Fruit fly (Drosophila melanogaster) whole organism, embryonic: ENCODE data around the gene Spn85F.

Experiments used
- ATbp ChIP-seq: fragments of 200-800 bp; sonication (Bioruptor generic); optimal IDR thresholded peaks from 2 replicates; lab custom pipeline; 2017; ENCODE audit warnings: missing biosample characterization, mild to moderate bottlenecking, missing genetic modification characterization, missing genetic modification reagents
- Ada2b ChIP-seq: fragments of 200-800 bp; sonication (Bioruptor generic); IDR thresholded peaks from 2 replicates; pipeline ENCODE4 v1.3.6; 2022; ENCODE audit warnings: missing biosample characterization, missing genetic modification characterization
- BEAF-32 ChIP-seq: fragments of 200-800 bp; sonication (Bioruptor generic); optimal IDR thresholded peaks from 3 replicates; lab custom pipeline; 2017; ENCODE audit warnings: missing biosample characterization, missing genetic modification characterization, mild to moderate bottlenecking, moderate library complexity, missing genetic modification reagents
- Blimp-1 ChIP-seq: fragments of 200-800 bp; sonication (Bioruptor generic); optimal IDR thresholded peaks from 3 replicates; lab custom pipeline; 2018; ENCODE audit warnings: missing biosample characterization, missing genetic modification characterization, mild to moderate bottlenecking, moderate library complexity, missing genetic modification reagents
- BtbVII ChIP-seq: fragments of 200-800 bp; sonication (Bioruptor generic); optimal IDR thresholded peaks from 3 replicates; lab custom pipeline; 2017; ENCODE audit warnings: missing biosample characterization, mild to moderate bottlenecking, missing genetic modification characterization
- CG11695 ChIP-seq: fragments of 200-800 bp; sonication (Bioruptor generic); IDR thresholded peaks from 3 replicates; pipeline ENCODE4 v1.3.6; 2022; ENCODE audit warnings: missing biosample characterization, missing genetic modification characterization
- CG12104 ChIP-seq: fragments of 200-800 bp; sonication (Bioruptor generic); optimal IDR thresholded peaks from 3 replicates; lab custom pipeline; 2016; ENCODE audit warnings: missing biosample characterization, missing genetic modification characterization
- CG14050 ChIP-seq: fragments of 200-800 bp; sonication (Bioruptor generic); IDR thresholded peaks from 3 replicates; pipeline ENCODE4 v1.3.6; 2022; ENCODE audit warnings: missing biosample characterization, missing genetic modification characterization
- CG18262 ChIP-seq: fragments of 200-800 bp; optimal IDR thresholded peaks from 3 replicates; lab custom pipeline; 2019; ENCODE audit warnings: missing biosample characterization, mild to moderate bottlenecking, missing genetic modification characterization, moderate library complexity
- CG18619 ChIP-seq: fragments of 200-800 bp; sonication (Bioruptor generic); optimal IDR thresholded peaks from 3 replicates; lab custom pipeline; 2017; ENCODE audit warnings: missing biosample characterization, mild to moderate bottlenecking, missing genetic modification characterization
- CG2116 ChIP-seq: fragments of 200-800 bp; sonication (Bioruptor generic); optimal IDR thresholded peaks from 3 replicates; lab custom pipeline; 2018; ENCODE audit warnings: missing biosample characterization, mild to moderate bottlenecking, missing genetic modification characterization
- CG30020 ChIP-seq: fragments of 200-800 bp; optimal IDR thresholded peaks from 2 replicates; lab custom pipeline; 2019; ENCODE audit warnings: missing biosample characterization, mild to moderate bottlenecking, missing genetic modification characterization, moderate library complexity
- CG3163 ChIP-seq: fragments of 200-800 bp; sonication (Bioruptor generic); optimal IDR thresholded peaks from 3 replicates; lab custom pipeline; 2016; ENCODE audit warnings: missing biosample characterization, missing genetic modification characterization
- CG42726 ChIP-seq: fragments of 200-800 bp; sonication (Bioruptor generic); IDR thresholded peaks from 2 replicates; pipeline ENCODE4 v1.3.6; 2022; ENCODE audit warnings: missing biosample characterization, missing genetic modification characterization; ENCODE audit not compliant: partially characterized antibody
- CG5180 ChIP-seq: fragments of 200-800 bp; sonication (Bioruptor generic); optimal IDR thresholded peaks from 3 replicates; lab custom pipeline; 2017; ENCODE audit warnings: missing biosample characterization, missing genetic modification characterization, mild to moderate bottlenecking, moderate library complexity, missing genetic modification reagents
- CG8944 ChIP-seq: fragments of 200-800 bp; sonication (Bioruptor generic); optimal IDR thresholded peaks from 3 replicates; lab custom pipeline; 2016; ENCODE audit warnings: missing biosample characterization, missing genetic modification characterization
- CG9727 ChIP-seq: fragments of 200-800 bp; sonication (Bioruptor generic); optimal IDR thresholded peaks from 3 replicates; lab custom pipeline; 2017; ENCODE audit warnings: missing biosample characterization, mild to moderate bottlenecking, missing genetic modification characterization
- D ChIP-seq, 2 experiments: fragments of 200-800 bp in 1 of 2; fragments of >200 bp in 1 of 2; sonication (Bioruptor generic) in 1 of 2; optimal IDR thresholded peaks; 2 replicates in 1 of 2; 3 replicates in 1 of 2; lab custom pipeline; 2017; ENCODE audit warnings: mild to moderate bottlenecking in 1 of 2, missing biosample characterization in 1 of 2, missing genetic modification characterization in 1 of 2, missing genetic modification reagents in 1 of 2
- Dip3 ChIP-seq: fragments of 200-800 bp; sonication (Bioruptor generic); optimal IDR thresholded peaks from 3 replicates; lab custom pipeline; 2016; ENCODE audit warnings: missing biosample characterization, missing genetic modification characterization
- Dll ChIP-seq: fragments of 200-800 bp; sonication (Bioruptor generic); IDR thresholded peaks from 4 replicates; pipeline ENCODE4 v1.3.6; 2022; ENCODE audit warnings: missing biosample characterization, missing genetic modification characterization; ENCODE audit not compliant: partially characterized antibody
- E2f1 ChIP-seq: fragments of 200-800 bp; sonication (Bioruptor generic); IDR thresholded peaks from 2 replicates; pipeline ENCODE4 v1.3.6; 2022; ENCODE audit warnings: missing biosample characterization, missing genetic modification characterization
- Fer2 ChIP-seq: fragments of 200-800 bp; sonication (Bioruptor generic); optimal IDR thresholded peaks from 2 replicates; lab custom pipeline; 2018; ENCODE audit warnings: missing biosample characterization, mild to moderate bottlenecking, missing genetic modification characterization, moderate library complexity
- Gsc ChIP-seq: fragments of 200-800 bp; sonication (Bioruptor generic); IDR thresholded peaks from 2 replicates; pipeline ENCODE4 v1.3.6; 2022; ENCODE audit warnings: missing biosample characterization, missing genetic modification characterization
- Hand ChIP-seq: fragments of 200-800 bp; sonication (Bioruptor generic); optimal IDR thresholded peaks from 2 replicates; lab custom pipeline; 2017; ENCODE audit warnings: mild to moderate bottlenecking, missing biosample characterization, missing genetic modification reagents, missing genetic modification characterization
- Jarid2 ChIP-seq: fragments of 200-800 bp; sonication (Bioruptor generic); optimal IDR thresholded peaks from 3 replicates; lab custom pipeline; 2017; ENCODE audit warnings: mild to moderate bottlenecking, missing biosample characterization, missing genetic modification reagents, missing genetic modification characterization
- NfI ChIP-seq: fragments of 200-800 bp; sonication (Bioruptor generic); optimal IDR thresholded peaks from 3 replicates; lab custom pipeline; 2018; ENCODE audit warnings: missing biosample characterization, mild to moderate bottlenecking, missing genetic modification characterization, moderate library complexity
- Sin3A ChIP-seq: fragments of >200 bp; optimal IDR thresholded peaks from 2 replicates; lab custom pipeline; 2018
- Spps ChIP-seq: fragments of 200-800 bp; sonication (Bioruptor generic); optimal IDR thresholded peaks from 2 replicates; lab custom pipeline; 2018; ENCODE audit warnings: missing biosample characterization, mild to moderate bottlenecking, missing genetic modification characterization
- TFAM ChIP-seq: fragments of 200-800 bp; sonication (Bioruptor generic); optimal IDR thresholded peaks from 2 replicates; lab custom pipeline; 2017; ENCODE audit warnings: missing biosample characterization, missing genetic modification characterization, inconsistent platforms
- Taf1 ChIP-seq: fragments of 200-800 bp; sonication (Bioruptor generic); IDR thresholded peaks from 2 replicates; pipeline ENCODE4 v1.3.6; 2022; ENCODE audit warnings: missing biosample characterization, missing genetic modification characterization
- ewg ChIP-seq: fragments of 200-800 bp; sonication (Bioruptor generic); optimal IDR thresholded peaks from 3 replicates; lab custom pipeline; 2017; ENCODE audit warnings: mild to moderate bottlenecking, missing biosample characterization, missing genetic modification reagents, missing genetic modification characterization
- fd64A ChIP-seq: fragments of 200-800 bp; sonication (Bioruptor generic); optimal IDR thresholded peaks from 3 replicates; lab custom pipeline; 2018; ENCODE audit warnings: missing biosample characterization, mild to moderate bottlenecking, missing genetic modification characterization
- ftz-f1 ChIP-seq: fragments of 200-800 bp; sonication (Bioruptor generic); optimal IDR thresholded peaks from 2 replicates; lab custom pipeline; 2016; ENCODE audit warnings: missing biosample characterization, missing genetic modification characterization
- insv ChIP-seq, 2 experiments: fragments of 200-800 bp; sonication (Bioruptor generic); optimal IDR thresholded peaks; 3 replicates each; lab custom pipeline; 2016 to 2018; ENCODE audit warnings: missing biosample characterization in 2 of 2, missing genetic modification characterization in 2 of 2
- kay ChIP-seq: fragments of 200-800 bp; sonication (Bioruptor generic); optimal IDR thresholded peaks from 2 replicates; lab custom pipeline; 2016; ENCODE audit warnings: missing biosample characterization, missing genetic modification characterization
- nau ChIP-seq: fragments of 200-800 bp; sonication (Bioruptor generic); optimal IDR thresholded peaks from 3 replicates; lab custom pipeline; 2017; ENCODE audit warnings: missing biosample characterization, mild to moderate bottlenecking, missing genetic modification characterization, missing genetic modification reagents
- onecut ChIP-seq: fragments of 200-800 bp; sonication (Bioruptor generic); IDR thresholded peaks from 2 replicates; pipeline ENCODE4 v1.3.6; 2022; ENCODE audit warnings: missing biosample characterization, missing genetic modification characterization
- p53 ChIP-seq: fragments of 200-800 bp; sonication (Bioruptor generic); optimal IDR thresholded peaks from 2 replicates; lab custom pipeline; 2016; ENCODE audit warnings: missing biosample characterization, missing genetic modification characterization
- pnt ChIP-seq: fragments of 200-800 bp; sonication (Bioruptor generic); optimal IDR thresholded peaks from 3 replicates; lab custom pipeline; 2016; ENCODE audit warnings: missing biosample characterization, missing genetic modification characterization
- pum ChIP-seq: fragments of 200-800 bp; sonication (Bioruptor generic); optimal IDR thresholded peaks from 2 replicates; lab custom pipeline; 2016; ENCODE audit warnings: missing biosample characterization, missing genetic modification characterization
- repo ChIP-seq: fragments of 200-800 bp; sonication (Bioruptor generic); optimal IDR thresholded peaks from 2 replicates; lab custom pipeline; 2016; ENCODE audit warnings: missing biosample characterization, missing genetic modification characterization
- row ChIP-seq: fragments of 200-800 bp; sonication (Bioruptor generic); IDR thresholded peaks from 3 replicates; pipeline ENCODE4 v1.3.6; 2022; ENCODE audit warnings: missing biosample characterization, missing genetic modification characterization
- sima ChIP-seq: fragments of 200-800 bp; sonication (Bioruptor generic); optimal IDR thresholded peaks from 2 replicates; lab custom pipeline; 2016; ENCODE audit warnings: missing biosample characterization, missing genetic modification characterization
- sug ChIP-seq: fragments of 200-800 bp; optimal IDR thresholded peaks from 2 replicates; lab custom pipeline; 2019; ENCODE audit warnings: missing biosample characterization, mild to moderate bottlenecking, missing genetic modification characterization, moderate library complexity
- tap ChIP-seq: fragments of 200-800 bp; optimal IDR thresholded peaks from 3 replicates; lab custom pipeline; 2019; ENCODE audit warnings: missing biosample characterization, mild to moderate bottlenecking, missing genetic modification characterization, moderate library complexity
- tll ChIP-seq, 2 experiments: fragments of 200-800 bp in 1 of 2; fragments of >200 bp in 1 of 2; sonication (Bioruptor generic) in 1 of 2; optimal IDR thresholded peaks; 2 replicates each; lab custom pipeline; 2017 to 2019; ENCODE audit warnings: missing biosample characterization in 2 of 2, missing genetic modification characterization in 2 of 2, mild to moderate bottlenecking in 1 of 2, moderate library complexity in 1 of 2
- tx ChIP-seq: fragments of 200-800 bp; sonication (Bioruptor generic); optimal IDR thresholded peaks from 2 replicates; lab custom pipeline; 2016; ENCODE audit warnings: missing biosample characterization, missing genetic modification characterization
- wek ChIP-seq: fragments of 200-800 bp; sonication (Bioruptor generic); optimal IDR thresholded peaks from 3 replicates; lab custom pipeline; 2018; ENCODE audit warnings: missing biosample characterization, mild to moderate bottlenecking, missing genetic modification characterization, moderate library complexity
- zfh1 ChIP-seq: fragments of 200-800 bp; sonication (Bioruptor generic); IDR thresholded peaks from 3 replicates; pipeline ENCODE4 v1.3.6; 2022; ENCODE audit warnings: missing biosample characterization, missing genetic modification characterization

Gene Spn85F

dm6 chr3R:10048035-10048774 is 51.2 kb downstream of the Spn85F start (continued):
- TF ChIP-seq wek (no peak), TFAM (GFP tag; lab: Kevin White, UChicago) (no peak), ftz-f1 (GFP tag; lab: Kevin White, UChicago) (no peak), Dip3 (GFP tag; lab: Kevin White, UChicago) (no peak), sug (no peak), CG8944 (GFP tag; lab: Kevin White, UChicago) (no peak), CG2116 (no peak), CG18619 (GFP tag; lab: Kevin White, UChicago) (peak; percentile 51), CG5180 (GFP tag; lab: Kevin White, UChicago) (peak; percentile 22), CG14050 (GFP tag; lab: Robert Waterston, UW) (no peak), BEAF-32 (GFP tag; lab: Kevin White, UChicago) (no peak), CG30020 (no peak), CG18262 (tag; lab: Kevin White, UChicago) (peak; percentile 63), CG11695 (no peak), Gsc (GFP tag; lab: Robert Waterston, UW) (no peak), Dll (GFP tag; lab: Robert Waterston, UW) (no peak), Blimp-1 (peak; percentile 56), tx (GFP tag; lab: Kevin White, UChicago) (no peak), Fer2 (tag; lab: Kevin White, UChicago) (no peak), ATbp (GFP tag; lab: Kevin White, UChicago) (peak; percentile 50), BtbVII (GFP tag; lab: Kevin White, UChicago) (peak; percentile 19), pum (GFP tag; lab: Kevin White, UChicago) (no peak), tap (peak; percentile 2), onecut (GFP tag; lab: Robert Waterston, UW) (peak; percentile 26; the same call in 1 of the 2 replicates), sima (GFP tag; lab: Kevin White, UChicago) (no peak), CG3163 (GFP tag; lab: Kevin White, UChicago) (no peak), D (optimal IDR thresholded peaks at IDR 0.05; lab: Kevin White, UChicago) (peak; percentile 92), D (GFP tag; optimal IDR thresholded peaks at IDR 0.05; lab: Kevin White, UChicago) (peak; percentile 26), Jarid2 (GFP tag; lab: Kevin White, UChicago) (no peak), Spps (tag; lab: Kevin White, UChicago) (no peak), pnt (GFP tag; lab: Kevin White, UChicago) (no peak), kay (no peak), p53 (GFP tag; lab: Kevin White, UChicago) (no peak), insv (GFP tag; optimal IDR thresholded peaks at IDR 0.05; lab: Kevin White, UChicago) (peak; percentile 83 to 98), Taf1 (GFP tag; lab: Robert Waterston, UW) (no peak), fd64A (GFP tag; lab: Kevin White, UChicago) (no peak), NfI (GFP tag; lab: Kevin White, UChicago) (peak; percentile 36), CG42726 (GFP tag; lab: Robert Waterston, UW) (no peak), CG12104 (GFP tag; lab: Kevin White, UChicago) (peak; percentile 52), Hand (GFP tag; lab: Kevin White, UChicago) (no peak), CG9727 (GFP tag; lab: Kevin White, UChicago) (peak; percentile 35), Sin3A (lab: Kevin White, UChicago) (no peak), nau (GFP tag; lab: Kevin White, UChicago) (no peak), repo (GFP tag; lab: Kevin White, UChicago) (no peak), zfh1 (GFP tag; lab: Robert Waterston, UW) (no peak), Ada2b (no peak), ewg (no peak), tll (GFP tag; optimal IDR thresholded peaks at IDR 0.05; lab: Kevin White, UChicago) (no peak), row (GFP tag; lab: Robert Waterston, UW) (peak; percentile 67), E2f1 (GFP tag; lab: Robert Waterston, UW) (no peak)
